Worm (Caenorhabditis elegans) whole organism, midembryonic: ENCODE data around the gene T07F10.5.
"Not testable (repeated sequence)": the region's sequence is repeated elsewhere in the genome, so short reads cannot be mapped to it uniquely, and the experiment has no call there.

Experiments
- T22C8.4 ChIP-seq: fragments of 200-800 bp; sonication (Bioruptor generic); IDR thresholded peaks from 2 replicates; pipeline ENCODE4 v1.3.6; 2022; ENCODE audit warnings: missing genetic modification characterization, missing compliant biosample characterization
- cog-1 ChIP-seq: sonication (generic microtip); optimal IDR thresholded peaks from 2 replicates; lab custom pipeline; 2016; ENCODE audit warnings: missing genetic modification characterization, missing compliant biosample characterization
- flt-1 ChIP-seq: fragments of 200-800 bp; sonication (Bioruptor generic); IDR thresholded peaks from 2 replicates; pipeline ENCODE4 v1.3.6; 2022; ENCODE audit warnings: missing genetic modification characterization, missing compliant biosample characterization
- klf-2 ChIP-seq: fragments of 200-800 bp; sonication (Bioruptor generic); conservative IDR thresholded peaks from 2 replicates; pipeline ENCODE4 v1.3.6; 2022; ENCODE audit warnings: missing genetic modification reagents, missing genetic modification characterization, missing compliant biosample characterization
- med-1 ChIP-seq: sonication (generic microtip); optimal IDR thresholded peaks from 2 replicates; lab custom pipeline; 2017; ENCODE audit warnings: missing genetic modification characterization, mild to moderate bottlenecking, missing compliant biosample characterization, antibody characterized with exemption, missing genetic modification reagents; ENCODE audit not compliant: insufficient read depth
- ref-1 ChIP-seq: fragments of 200-800 bp; sonication (Bioruptor generic); conservative IDR thresholded peaks from 2 replicates; pipeline ENCODE4 v1.3.6; 2022; ENCODE audit warnings: missing genetic modification reagents, missing genetic modification characterization, missing compliant biosample characterization
- tab-1 ChIP-seq: fragments of 200-800 bp; sonication (Bioruptor generic); IDR thresholded peaks from 2 replicates; pipeline ENCODE4 v1.3.6; 2022; ENCODE audit warnings: missing genetic modification characterization, missing compliant biosample characterization
- ztf-23 ChIP-seq: fragments of 200-800 bp; sonication (Bioruptor generic); IDR thresholded peaks from 2 replicates; pipeline ENCODE4 v1.3.6; 2022; ENCODE audit warnings: missing genetic modification reagents, missing genetic modification characterization, missing compliant biosample characterization
- ztf-29 ChIP-seq: fragments of 200-800 bp; sonication (Bioruptor generic); IDR thresholded peaks from 2 replicates; pipeline ENCODE4 v1.3.6; 2022; ENCODE audit warnings: missing genetic modification reagents, missing genetic modification characterization, missing compliant biosample characterization

The T07F10.5 gene

ce11 chrV:12865615-12866014 is at the start of gene T07F10.5:
T07F10.5 (plus strand) TSS chrV:12865915.
- not testable (repeated sequence) for TF ChIP-seq flt-1 (GFP tag; lab: Robert Waterston, UW); cog-1 (tag; lab: Kevin White, UChicago); ztf-29 (GFP tag; lab: Robert Waterston, UW)

- TF ChIP-seq flt-1 (GFP tag; lab: Robert Waterston, UW) (no peak), T22C8.4 (GFP tag; lab: Robert Waterston, UW) (no peak), med-1 (GFP tag; lab: Kevin White, UChicago) (no peak), cog-1 (tag; lab: Kevin White, UChicago) (no peak)
Observed at ce11 chrV:12816672-12817071, 49.0 kb upstream of the T07F10.5 start.

ce11 chrV:12818486-12818885 is 47.2 kb upstream of the T07F10.5 start:
- TF ChIP-seq med-1 (GFP tag; lab: Kevin White, UChicago) (no peak), cog-1 (tag; lab: Kevin White, UChicago) (no peak), flt-1 (GFP tag; lab: Robert Waterston, UW) (no peak), ztf-29 (GFP tag; lab: Robert Waterston, UW) (no peak), ref-1 (GFP tag; lab: Robert Waterston, UW) (no peak), T22C8.4 (GFP tag; lab: Robert Waterston, UW) (no peak), ztf-23 (GFP tag; lab: Robert Waterston, UW) (no peak), tab-1 (GFP tag; lab: Robert Waterston, UW) (no peak), klf-2 (GFP tag; lab: Robert Waterston, UW) (no peak)

DNA sequence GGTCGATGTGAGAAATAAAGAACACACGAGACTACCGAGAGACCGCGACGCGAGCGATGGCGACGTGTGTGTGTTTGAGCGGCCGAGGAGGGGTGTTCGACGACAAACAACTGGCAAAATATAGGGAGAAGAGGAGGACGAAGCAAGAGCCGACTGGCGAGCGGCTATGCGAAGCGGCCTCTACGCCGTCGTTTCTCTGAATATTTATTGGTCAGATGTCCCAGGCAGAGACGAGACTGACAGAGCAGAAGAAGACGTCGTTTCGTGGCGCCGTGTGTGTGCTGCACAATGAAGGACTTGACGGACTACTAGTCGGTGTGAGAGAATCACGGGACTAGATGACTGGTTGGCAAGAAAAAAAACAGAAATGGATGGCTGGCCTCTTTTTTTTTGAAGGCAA is 46.6 kb upstream of the T07F10.5 start:
- TF ChIP-seq flt-1 (GFP tag; lab: Robert Waterston, UW), result no peak
- no peak for TF ChIP-seq klf-2 (GFP tag; lab: Robert Waterston, UW)
- no peak for TF ChIP-seq tab-1 (GFP tag; lab: Robert Waterston, UW)
- TF ChIP-seq ztf-29 (GFP tag; lab: Robert Waterston, UW), result no peak
- TF ChIP-seq cog-1 (tag; lab: Kevin White, UChicago), result no peak
- no peak for TF ChIP-seq ref-1 (GFP tag; lab: Robert Waterston, UW)
- TF ChIP-seq med-1 (GFP tag; lab: Kevin White, UChicago), result no peak
- no peak for TF ChIP-seq T22C8.4 (GFP tag; lab: Robert Waterston, UW)
- no peak for TF ChIP-seq ztf-23 (GFP tag; lab: Robert Waterston, UW)

DNA sequence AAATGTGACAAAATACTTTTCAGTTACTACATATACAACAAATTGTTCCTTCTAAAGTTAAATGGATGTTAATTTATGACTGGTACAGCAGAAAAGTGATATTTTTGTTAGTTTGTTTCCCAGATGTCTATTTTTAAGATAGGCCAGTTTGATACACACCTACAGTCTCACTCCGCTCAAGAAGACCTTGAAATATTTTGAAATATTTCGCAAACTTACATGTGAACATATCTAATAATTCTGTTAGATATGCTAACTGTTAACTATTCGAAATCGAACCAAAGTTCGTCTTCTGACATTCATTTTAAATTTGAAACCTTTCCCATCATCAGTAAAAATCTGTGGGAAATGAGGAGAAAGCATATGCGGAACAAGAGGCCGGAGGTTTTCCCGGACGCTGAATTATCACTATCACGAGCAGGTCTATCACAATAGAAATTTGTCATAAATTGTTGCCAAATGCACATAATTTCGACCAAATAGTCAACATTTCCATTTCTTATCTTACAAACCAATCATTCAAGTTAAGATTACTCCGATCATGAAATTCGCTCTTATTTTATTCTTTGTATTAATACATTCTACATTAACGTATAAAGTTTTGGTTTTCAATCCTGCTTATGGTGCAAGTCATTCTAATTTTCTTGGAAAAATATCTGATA is 45.8 kb upstream of the T07F10.5 start, which contains the start of the genes ZC443.4 and ugt-18:
ZC443.4 (minus strand) TSS at position 95 of the 662 bp plus-strand sequence.
ugt-18 (plus strand) TSS at position 469 of the 662 bp plus-strand sequence.
- TF ChIP-seq cog-1 (tag; lab: Kevin White, UChicago), result no peak
- no peak for TF ChIP-seq ztf-23 (GFP tag; lab: Robert Waterston, UW)
- TF ChIP-seq ref-1 (GFP tag; lab: Robert Waterston, UW), result no peak

DNA sequence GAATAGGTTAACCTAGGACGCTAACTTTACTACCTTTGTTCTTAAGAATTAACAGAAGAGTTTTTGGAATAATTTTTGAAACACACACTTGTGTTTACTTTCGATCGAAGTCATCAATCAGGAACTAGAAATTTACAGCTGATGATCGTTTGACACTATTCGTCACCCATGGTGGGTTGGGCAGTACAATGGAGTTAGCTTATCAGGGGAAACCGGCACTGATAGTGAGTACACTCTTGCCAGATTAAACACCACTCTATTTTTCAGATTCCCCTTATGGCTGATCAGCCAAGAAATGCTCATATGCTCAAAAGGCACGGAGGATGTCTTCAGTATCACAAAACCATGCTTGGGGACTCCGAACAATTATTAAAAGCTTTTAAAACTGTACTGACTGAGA is 43.6 kb upstream of the T07F10.5 start:
- TF ChIP-seq med-1 (GFP tag; lab: Kevin White, UChicago) (no peak), cog-1 (tag; lab: Kevin White, UChicago) (no peak), tab-1 (GFP tag; lab: Robert Waterston, UW) (no peak), ztf-23 (GFP tag; lab: Robert Waterston, UW) (no peak)

DNA sequence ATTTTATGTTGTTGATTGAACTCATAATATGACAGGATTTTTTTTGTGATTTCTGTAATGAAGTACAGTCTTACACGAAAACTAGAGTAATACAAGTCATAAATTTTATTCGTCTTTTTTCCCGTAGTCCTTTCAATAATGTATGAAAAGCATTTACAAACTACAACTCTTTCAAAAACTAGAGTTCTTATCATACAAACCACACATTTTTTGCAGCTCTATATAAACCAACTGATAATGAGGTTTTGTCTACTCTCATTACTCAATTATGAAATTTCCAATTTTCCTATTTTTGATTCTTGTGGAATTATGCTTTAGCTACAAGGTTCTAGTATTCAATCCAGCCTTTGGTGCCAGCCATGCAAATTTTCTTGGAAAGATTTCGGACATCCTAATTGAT is 40.9 kb upstream of the T07F10.5 start, which contains the start of gene ugt-16:
ugt-16 (plus strand) TSS at position 248 of the 400 bp plus-strand sequence.
- TF ChIP-seq flt-1 (GFP tag; lab: Robert Waterston, UW) (no peak), ref-1 (GFP tag; lab: Robert Waterston, UW) (no peak), ztf-29 (GFP tag; lab: Robert Waterston, UW) (no peak)

DNA sequence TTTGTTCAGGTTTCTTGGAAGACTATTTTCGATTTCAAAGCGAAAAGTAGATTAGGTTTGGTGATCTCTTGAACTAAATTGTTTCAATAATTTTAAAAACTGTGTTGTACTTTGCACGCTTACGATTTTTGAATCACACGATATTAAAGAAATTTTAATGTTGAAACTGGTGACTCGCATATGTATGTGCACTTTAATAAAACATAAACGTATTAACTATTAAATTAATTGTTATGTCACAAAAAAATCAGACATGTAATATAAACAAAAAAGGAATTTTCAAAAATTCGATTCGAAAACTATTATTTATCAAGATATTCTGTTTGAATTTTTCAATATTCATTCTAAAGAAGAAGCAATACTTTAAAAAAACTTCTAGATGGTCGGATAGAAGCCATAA is 38.5 kb upstream of the T07F10.5 start, which contains the start of gene ugt-15:
ugt-15 (plus strand) TSS at position 301 of the 400 bp plus-strand sequence.
- TF ChIP-seq cog-1 (tag; lab: Kevin White, UChicago) (no peak), flt-1 (GFP tag; lab: Robert Waterston, UW) (no peak), tab-1 (GFP tag; lab: Robert Waterston, UW) (no peak), T22C8.4 (GFP tag; lab: Robert Waterston, UW) (no peak), med-1 (GFP tag; lab: Kevin White, UChicago) (no peak), klf-2 (GFP tag; lab: Robert Waterston, UW) (no peak), ref-1 (GFP tag; lab: Robert Waterston, UW) (no peak), ztf-23 (GFP tag; lab: Robert Waterston, UW) (no peak), ztf-29 (GFP tag; lab: Robert Waterston, UW) (no peak)

ce11 chrV:12835388-12835787 is 30.3 kb upstream of the T07F10.5 start, which contains the start of gene C44H9.4:
C44H9.4 (plus strand) TSS chrV:12835688.
- TF ChIP-seq tab-1 (GFP tag; lab: Robert Waterston, UW) (no peak), ztf-23 (GFP tag; lab: Robert Waterston, UW) (no peak), ref-1 (GFP tag; lab: Robert Waterston, UW) (no peak), T22C8.4 (GFP tag; lab: Robert Waterston, UW) (no peak), flt-1 (GFP tag; lab: Robert Waterston, UW) (no peak), med-1 (GFP tag; lab: Kevin White, UChicago) (no peak), cog-1 (tag; lab: Kevin White, UChicago) (no peak), klf-2 (GFP tag; lab: Robert Waterston, UW) (no peak)
